Worm (Caenorhabditis elegans) whole organism, late embryonic: ENCODE measurements around the gene fbxa-220.

Experiments
- C38D4.7 ChIP-seq: fragments of 200-800 bp; sonication (Bioruptor generic); optimal IDR thresholded peaks from 2 replicates; lab custom pipeline; 2018; ENCODE audit warnings: mild to moderate bottlenecking, missing genetic modification characterization, moderate library complexity, missing compliant biosample characterization
- K02D7.2 ChIP-seq: sonication (generic microtip); optimal IDR thresholded peaks from 2 replicates; lab custom pipeline; 2017; ENCODE audit warnings: mild to moderate bottlenecking, missing genetic modification characterization, missing compliant biosample characterization
- ahr-1 ChIP-seq: sonication (generic microtip); optimal IDR thresholded peaks from 2 replicates; lab custom pipeline; 2016; ENCODE audit warnings: missing genetic modification characterization, missing compliant biosample characterization
- ceh-18 ChIP-seq: sonication (generic microtip); optimal IDR thresholded peaks from 2 replicates; lab custom pipeline; 2016; ENCODE audit warnings: missing genetic modification characterization, missing compliant biosample characterization
- ceh-2 ChIP-seq: sonication (generic microtip); optimal IDR thresholded peaks from 2 replicates; lab custom pipeline; 2016; ENCODE audit warnings: missing genotype, missing genetic modification characterization, missing compliant biosample characterization
- ceh-22 ChIP-seq: sonication (generic microtip); optimal IDR thresholded peaks from 2 replicates; lab custom pipeline; 2017; ENCODE audit warnings: missing biosample characterization, missing genetic modification characterization
- ceh-24 ChIP-seq: sonication (generic microtip); optimal IDR thresholded peaks from 2 replicates; lab custom pipeline; 2016; ENCODE audit warnings: mild to moderate bottlenecking, missing genetic modification characterization, missing compliant biosample characterization
- ceh-30 ChIP-seq: fragments of 150-350 bp; optimal IDR thresholded peaks from 2 replicates; lab custom pipeline; 2014; ENCODE audit warnings: missing biosample characterization, missing genetic modification characterization
- ceh-31 ChIP-seq: sonication (generic microtip); optimal IDR thresholded peaks from 2 replicates; lab custom pipeline; 2016; ENCODE audit warnings: missing genetic modification characterization, missing compliant biosample characterization
- ceh-34 ChIP-seq: sonication (generic microtip); optimal IDR thresholded peaks from 2 replicates; lab custom pipeline; 2016; ENCODE audit warnings: mild to moderate bottlenecking, missing genetic modification characterization, missing compliant biosample characterization
- ceh-45 ChIP-seq: fragments of 200-800 bp; sonication (Bioruptor generic); IDR thresholded peaks from 2 replicates; pipeline ENCODE4 v1.3.6; 2022; ENCODE audit warnings: missing genetic modification reagents, missing genetic modification characterization, missing compliant biosample characterization
- ceh-48 ChIP-seq: sonication (generic microtip); optimal IDR thresholded peaks from 2 replicates; lab custom pipeline; 2016; ENCODE audit warnings: missing genetic modification characterization, inconsistent platforms, missing compliant biosample characterization
- ceh-9 ChIP-seq: sonication (generic microtip); optimal IDR thresholded peaks from 2 replicates; lab custom pipeline; 2016; ENCODE audit warnings: mild to moderate bottlenecking, missing genetic modification characterization, inconsistent platforms, missing compliant biosample characterization
- che-1 ChIP-seq: sonication (generic microtip); optimal IDR thresholded peaks from 2 replicates; lab custom pipeline; 2016; ENCODE audit warnings: mild to moderate bottlenecking, missing genetic modification characterization, missing compliant biosample characterization
- dve-1 ChIP-seq: sonication (generic microtip); optimal IDR thresholded peaks from 2 replicates; lab custom pipeline; 2017; ENCODE audit warnings: antibody characterized with exemption, mild to moderate bottlenecking, missing genetic modification characterization, missing compliant biosample characterization
- elt-2 ChIP-seq: sonication (generic microtip); optimal IDR thresholded peaks from 2 replicates; lab custom pipeline; 2016; ENCODE audit warnings: missing genetic modification reagents, missing genetic modification characterization, missing compliant biosample characterization
- elt-4 ChIP-seq: sonication (generic microtip); optimal IDR thresholded peaks from 2 replicates; lab custom pipeline; 2016; ENCODE audit warnings: missing genetic modification characterization, missing compliant biosample characterization
- ets-4 ChIP-seq: sonication (generic microtip); optimal IDR thresholded peaks from 2 replicates; lab custom pipeline; 2016; ENCODE audit warnings: missing genetic modification characterization, missing compliant biosample characterization
- fkh-10 ChIP-seq: fragments of 150-350 bp; optimal IDR thresholded peaks from 2 replicates; lab custom pipeline; 2014; ENCODE audit warnings: missing biosample characterization, missing genetic modification reagents, missing genetic modification characterization
- gmeb-2 ChIP-seq: sonication (generic microtip); optimal IDR thresholded peaks from 2 replicates; lab custom pipeline; 2016; ENCODE audit warnings: missing genetic modification characterization, inconsistent platforms, missing compliant biosample characterization
- hlh-30 ChIP-seq: sonication (generic microtip); optimal IDR thresholded peaks from 2 replicates; lab custom pipeline; 2017; ENCODE audit warnings: antibody characterized with exemption, missing genetic modification characterization, missing compliant biosample characterization; ENCODE audit not compliant: insufficient read depth
- hlh-6 ChIP-seq: sonication (generic microtip); optimal IDR thresholded peaks from 2 replicates; lab custom pipeline; 2016; ENCODE audit warnings: missing genotype, missing genetic modification characterization, missing compliant biosample characterization
- hlh-8 ChIP-seq: sonication (generic microtip); optimal IDR thresholded peaks from 2 replicates; lab custom pipeline; 2016; ENCODE audit warnings: missing genotype, missing genetic modification characterization, missing compliant biosample characterization
- lin-11 ChIP-seq: fragments of 200-800 bp; sonication (Bioruptor generic); optimal IDR thresholded peaks from 2 replicates; lab custom pipeline; 2018; ENCODE audit warnings: mild to moderate bottlenecking, missing genetic modification characterization, missing compliant biosample characterization
- madf-2 ChIP-seq: sonication (generic microtip); optimal IDR thresholded peaks from 2 replicates; lab custom pipeline; 2017; ENCODE audit warnings: missing genetic modification characterization, missing compliant biosample characterization
- nhr-232 ChIP-seq: sonication (generic microtip); optimal IDR thresholded peaks from 2 replicates; lab custom pipeline; 2016; ENCODE audit warnings: missing genetic modification characterization, missing compliant biosample characterization
- npax-4 ChIP-seq: sonication (generic microtip); optimal IDR thresholded peaks from 2 replicates; lab custom pipeline; 2016; ENCODE audit warnings: missing genetic modification characterization, missing compliant biosample characterization
- odd-2 ChIP-seq: sonication (generic microtip); optimal IDR thresholded peaks from 2 replicates; lab custom pipeline; 2017; ENCODE audit warnings: antibody characterized with exemption, mild to moderate bottlenecking, missing genetic modification characterization, missing compliant biosample characterization
- pat-9 ChIP-seq: fragments of 200-800 bp; sonication (Bioruptor generic); optimal IDR thresholded peaks from 2 replicates; lab custom pipeline; 2018; ENCODE audit warnings: mild to moderate bottlenecking, missing genetic modification characterization, moderate library complexity, missing compliant biosample characterization
- pha-4 ChIP-seq: fragments of 150-350 bp; optimal IDR thresholded peaks from 2 replicates; lab custom pipeline; 2018; ENCODE audit warnings: missing biosample characterization, missing genetic modification reagents, missing genetic modification characterization
- ref-2 ChIP-seq: sonication (generic microtip); optimal IDR thresholded peaks from 2 replicates; lab custom pipeline; 2016; ENCODE audit warnings: missing genetic modification characterization, missing compliant biosample characterization
- rnt-1 ChIP-seq: sonication (generic microtip); optimal IDR thresholded peaks from 2 replicates; lab custom pipeline; 2016; ENCODE audit warnings: missing genetic modification characterization, missing compliant biosample characterization
- sdc-2 ChIP-seq: sonication (generic microtip); optimal IDR thresholded peaks from 2 replicates; lab custom pipeline; 2016; ENCODE audit warnings: missing genotype, missing genetic modification characterization, missing compliant biosample characterization
- sox-2 ChIP-seq: fragments of 200-800 bp; sonication (Bioruptor generic); IDR thresholded peaks from 2 replicates; pipeline ENCODE4 v1.3.6; 2022; ENCODE audit warnings: missing genetic modification reagents, missing genetic modification characterization, missing compliant biosample characterization
- tbx-2 ChIP-seq: sonication (generic microtip); optimal IDR thresholded peaks from 2 replicates; lab custom pipeline; 2016; ENCODE audit warnings: missing genetic modification characterization, missing compliant biosample characterization
- ttx-3 ChIP-seq: sonication (generic microtip); optimal IDR thresholded peaks from 2 replicates; lab custom pipeline; 2016; ENCODE audit warnings: missing genetic modification reagents, missing genetic modification characterization, missing compliant biosample characterization
- unc-42 ChIP-seq: sonication (generic microtip); optimal IDR thresholded peaks from 2 replicates; lab custom pipeline; 2016; ENCODE audit warnings: missing genotype, missing genetic modification characterization, missing compliant biosample characterization
- unc-55 ChIP-seq: sonication (generic microtip); optimal IDR thresholded peaks from 2 replicates; lab custom pipeline; 2017; ENCODE audit warnings: missing biosample characterization, missing genetic modification reagents, missing genetic modification characterization
- unc-86 ChIP-seq: sonication (generic microtip); optimal IDR thresholded peaks from 2 replicates; lab custom pipeline; 2016; ENCODE audit warnings: missing genetic modification characterization, missing compliant biosample characterization
- zip-5 ChIP-seq: sonication (generic microtip); optimal IDR thresholded peaks from 2 replicates; lab custom pipeline; 2016; ENCODE audit warnings: missing genetic modification characterization, missing compliant biosample characterization

Gene fbxa-220

ce11 chrIII:11484139-11484590 is at the start of gene fbxa-220:
fbxa-220 (minus strand) TSS chrIII:11484189.
- TF ChIP-seq nhr-232 (tag; lab: Kevin White, UChicago), result no peak
- TF ChIP-seq ceh-18 (tag; lab: Kevin White, UChicago), result no peak
- no peak for TF ChIP-seq hlh-8 (tag; lab: Kevin White, UChicago)
- TF ChIP-seq hlh-30 (tag; lab: Kevin White, UChicago), result no peak
- no peak for TF ChIP-seq gmeb-2 (tag; lab: Kevin White, UChicago)
- TF ChIP-seq K02D7.2 (tag; lab: Kevin White, UChicago), result no peak
- no peak for TF ChIP-seq lin-11 (tag; lab: Kevin White, UChicago)
- no peak for TF ChIP-seq npax-4 (tag; lab: Kevin White, UChicago)
- TF ChIP-seq unc-86, result no peak
- TF ChIP-seq pat-9, result no peak
- TF ChIP-seq ahr-1 (tag; lab: Kevin White, UChicago), result no peak
- no peak for TF ChIP-seq ceh-34 (tag; lab: Kevin White, UChicago)
- TF ChIP-seq unc-55 (GFP tag; lab: Kevin White, UChicago), result no peak
- TF ChIP-seq ceh-2 (tag; lab: Kevin White, UChicago), result no peak
- no peak for TF ChIP-seq sdc-2 (tag; lab: Kevin White, UChicago)
- no peak for TF ChIP-seq hlh-6 (tag; lab: Kevin White, UChicago)
- no peak for TF ChIP-seq C38D4.7 (GFP tag; lab: Kevin White, UChicago)
- no peak for TF ChIP-seq fkh-10 (GFP tag; lab: Kevin White, UChicago)

- TF ChIP-seq ceh-2 (tag; lab: Kevin White, UChicago), result no peak
- no peak for TF ChIP-seq hlh-8 (tag; lab: Kevin White, UChicago)
- TF ChIP-seq rnt-1 (tag; lab: Kevin White, UChicago), result no peak
These were observed 42.4 kb upstream of the fbxa-220 start, which contains the start of gene xpb-1 for ce11 chrIII:11526396-11526795. xpb-1 (plus strand) TSS chrIII:11526657.

ce11 chrIII:11524073-11524472 is 40.1 kb upstream of the fbxa-220 start:
- TF ChIP-seq nhr-232 (tag; lab: Kevin White, UChicago) (no peak), ets-4 (tag; lab: Kevin White, UChicago) (no peak)

DNA sequence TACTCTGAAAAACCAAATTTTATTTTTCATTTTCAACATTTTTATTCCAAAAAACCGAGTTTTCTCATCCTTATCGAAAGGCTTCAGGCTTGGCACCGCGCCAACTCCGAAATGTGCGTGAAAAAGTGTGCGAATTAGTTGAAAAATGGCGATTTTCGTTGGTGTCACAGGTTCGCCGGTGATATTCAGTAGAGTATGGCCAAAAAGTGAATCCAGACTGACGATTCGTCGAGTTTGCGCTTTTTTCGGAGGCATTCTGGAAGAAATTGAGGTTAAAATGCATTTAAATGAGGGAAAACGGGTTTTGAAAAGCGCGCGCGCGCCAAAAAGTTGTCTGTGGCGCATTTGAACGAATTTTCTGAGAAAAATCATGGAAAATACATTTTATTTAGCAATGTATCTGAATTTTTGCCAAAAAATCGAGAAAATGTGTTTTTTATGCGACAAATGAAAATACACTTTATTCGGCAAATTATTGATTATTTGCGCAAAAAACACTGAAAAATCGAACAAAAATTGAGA is 39.6 kb upstream of the fbxa-220 start, which contains the start of the genes Y66D12A.16 and such-1:
Gene Y66D12A.16, plus strand, starts transcription at position 51 of the 522 bp plus-strand sequence.
Gene such-1, minus strand, starts transcription at position 256 of the 522 bp plus-strand sequence.
- no peak for TF ChIP-seq K02D7.2 (tag; lab: Kevin White, UChicago)
- no peak for TF ChIP-seq C38D4.7 (GFP tag; lab: Kevin White, UChicago)
- TF ChIP-seq ceh-31, result no peak
- TF ChIP-seq sox-2 (GFP tag; lab: Robert Waterston, UW), result no peak
- TF ChIP-seq ceh-48 (tag; lab: Kevin White, UChicago), result no peak
- TF ChIP-seq elt-2, result no peak
- TF ChIP-seq pha-4 (tag; lab: Kevin White, UChicago), result no peak

ce11 chrIII:11510826-11511225 is 26.8 kb upstream of the fbxa-220 start:
- TF ChIP-seq unc-42 (no peak), che-1 (tag; lab: Kevin White, UChicago) (no peak), madf-2 (tag; lab: Kevin White, UChicago) (no peak)

DNA sequence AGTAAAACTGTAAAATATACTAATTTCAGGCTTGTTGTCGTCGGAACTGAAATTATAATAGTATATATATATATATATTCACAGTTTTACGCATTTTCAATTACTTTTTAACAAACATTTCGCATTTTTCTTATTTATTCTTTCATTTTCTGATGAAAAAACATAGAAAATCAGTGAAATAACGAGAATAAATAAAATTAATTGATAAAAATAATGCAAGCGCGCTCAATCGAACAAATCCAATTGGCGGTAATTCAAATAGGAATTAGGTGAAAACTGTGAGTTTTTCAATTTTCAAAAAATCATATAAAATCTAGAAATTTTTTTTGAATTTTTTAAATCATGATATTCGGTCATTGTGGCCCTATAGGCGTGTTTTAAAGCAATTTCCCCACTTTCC is 26.1 kb upstream of the fbxa-220 start:
- TF ChIP-seq unc-86 (no peak), ref-2 (tag; lab: Kevin White, UChicago) (no peak), pha-4 (tag; lab: Kevin White, UChicago) (no peak), zip-5 (tag; lab: Kevin White, UChicago) (no peak), elt-2 (no peak), elt-4 (tag; lab: Kevin White, UChicago) (no peak), nhr-232 (tag; lab: Kevin White, UChicago) (no peak), ceh-9 (tag; lab: Kevin White, UChicago) (no peak), ceh-22 (no peak), odd-2 (no peak), fkh-10 (GFP tag; lab: Kevin White, UChicago) (no peak), ceh-24 (no peak), lin-11 (tag; lab: Kevin White, UChicago) (no peak), ahr-1 (tag; lab: Kevin White, UChicago) (no peak), ceh-30 (no peak), ttx-3 (no peak), ceh-45 (GFP tag; lab: Robert Waterston, UW) (no peak), tbx-2 (tag; lab: Kevin White, UChicago) (no peak), dve-1 (tag; lab: Kevin White, UChicago) (no peak), unc-55 (GFP tag; lab: Kevin White, UChicago) (no peak)
